Worm (Caenorhabditis elegans) whole organism, L1 larva: Measurements from ENCODE around the gene M163.9.

Source experiments
- C34B4.2 ChIP-seq: sonication (generic microtip); optimal IDR thresholded peaks from 2 replicates; lab custom pipeline; 2017; ENCODE audit warnings: mild to moderate bottlenecking, missing genetic modification characterization, missing compliant biosample characterization
- F16B12.6 ChIP-seq: fragments of 150-350 bp; optimal IDR thresholded peaks from 2 replicates; lab custom pipeline; 2014; ENCODE audit warnings: missing biosample characterization, missing genetic modification characterization
- ama-1 ChIP-seq: fragments of 150-350 bp; optimal IDR thresholded peaks from 2 replicates; lab custom pipeline; 2014
- blmp-1 ChIP-seq: fragments of 150-350 bp; optimal IDR thresholded peaks from 2 replicates; lab custom pipeline; 2014; ENCODE audit warnings: missing biosample characterization, missing genetic modification characterization
- ceh-63 ChIP-seq: fragments of 200-800 bp; sonication (Bioruptor generic); optimal IDR thresholded peaks from 2 replicates; lab custom pipeline; 2018; ENCODE audit warnings: mild to moderate bottlenecking, missing genetic modification characterization, missing compliant biosample characterization
- efl-1 ChIP-seq, 4 experiments: fragments of 150-350 bp; optimal IDR thresholded peaks in 3 of 4; peaks in 1 of 4; 1 replicate in 1 of 4; 2 replicates in 3 of 4; lab custom pipeline; 2014; ENCODE audit warnings: missing biosample characterization in 2 of 4, missing genetic modification characterization in 2 of 4, missing genetic modification reagents in 2 of 4
- efl-3 ChIP-seq: fragments of 200-800 bp; sonication (Bioruptor generic); optimal IDR thresholded peaks from 2 replicates; lab custom pipeline; 2018; ENCODE audit warnings: mild to moderate bottlenecking, missing genetic modification characterization, missing compliant biosample characterization
- egl-13 ChIP-seq: sonication (generic microtip); optimal IDR thresholded peaks from 2 replicates; lab custom pipeline; 2016; ENCODE audit warnings: missing genotype, missing genetic modification reagents, missing genetic modification characterization, missing compliant biosample characterization
- elt-2 ChIP-seq: sonication (generic microtip); optimal IDR thresholded peaks from 2 replicates; lab custom pipeline; 2016; ENCODE audit warnings: missing genetic modification characterization, mild to moderate bottlenecking, inconsistent platforms, missing compliant biosample characterization, missing genetic modification reagents
- elt-3 ChIP-seq, 6 experiments: fragments of 150-350 bp in 1 of 6; sonication (generic microtip); optimal IDR thresholded peaks; 2 replicates each; lab custom pipeline; 2017 to 2018; ENCODE audit warnings: missing biosample characterization in 6 of 6, missing genetic modification characterization in 6 of 6, inconsistent platforms in 1 of 6
- fkh-4 ChIP-seq: sonication (generic microtip); optimal IDR thresholded peaks from 2 replicates; lab custom pipeline; 2016; ENCODE audit warnings: missing compliant biosample characterization, missing genetic modification characterization, borderline replicate concordance
- fos-1 ChIP-seq: fragments of 150-350 bp; optimal IDR thresholded peaks from 2 replicates; lab custom pipeline; 2014; ENCODE audit warnings: missing biosample characterization, missing genetic modification characterization
- grh-1 ChIP-seq: fragments of 200-800 bp; sonication (Bioruptor generic); IDR thresholded peaks from 2 replicates; pipeline ENCODE4 v1.3.6; 2022; ENCODE audit warnings: missing genetic modification reagents, missing genetic modification characterization, missing compliant biosample characterization
- irx-1 ChIP-seq: sonication (generic microtip); optimal IDR thresholded peaks from 2 replicates; lab custom pipeline; 2016; ENCODE audit warnings: missing genetic modification characterization, missing compliant biosample characterization
- isw-1 ChIP-seq: fragments of 200-800 bp; sonication (Bioruptor generic); IDR thresholded peaks from 2 replicates; pipeline ENCODE4 v1.3.6; 2022; ENCODE audit warnings: missing genetic modification characterization, missing compliant biosample characterization
- jun-1 ChIP-seq: fragments of 150-350 bp; optimal IDR thresholded peaks from 2 replicates; lab custom pipeline; 2014; ENCODE audit warnings: missing biosample characterization, missing genetic modification reagents, missing genetic modification characterization
- lin-13 ChIP-seq: fragments of 150-350 bp; optimal IDR thresholded peaks from 2 replicates; lab custom pipeline; 2014; ENCODE audit warnings: missing biosample characterization, missing genetic modification reagents, missing genetic modification characterization
- lin-14 ChIP-seq: fragments of 200-800 bp; sonication (Bioruptor generic); optimal IDR thresholded peaks from 2 replicates; lab custom pipeline; 2018; ENCODE audit warnings: mild to moderate bottlenecking, missing genetic modification characterization, moderate library complexity, missing compliant biosample characterization
- lin-15B ChIP-seq: fragments of 150-350 bp; sonication (generic microtip); optimal IDR thresholded peaks from 3 replicates; lab custom pipeline; 2014; ENCODE audit warnings: missing biosample characterization, missing genetic modification characterization
- lin-35 ChIP-seq, 2 experiments: fragments of 150-350 bp; optimal IDR thresholded peaks; 2 replicates each; lab custom pipeline; 2014; ENCODE audit warnings: missing biosample characterization in 2 of 2, missing genetic modification characterization in 2 of 2, missing genetic modification reagents in 2 of 2
- lin-39 ChIP-seq: fragments of 150-350 bp; optimal IDR thresholded peaks from 2 replicates; lab custom pipeline; 2014; ENCODE audit warnings: missing biosample characterization, missing genetic modification reagents, missing genetic modification characterization
- lir-3 ChIP-seq: sonication (generic microtip); optimal IDR thresholded peaks from 2 replicates; lab custom pipeline; 2016; ENCODE audit warnings: mild to moderate bottlenecking, missing genetic modification characterization, moderate library complexity, missing compliant biosample characterization; ENCODE audit not compliant: poor library complexity
- lsy-2 ChIP-seq, 2 experiments: fragments of 150-350 bp; optimal IDR thresholded peaks; 2 replicates each; lab custom pipeline; 2014; ENCODE audit warnings: missing biosample characterization in 2 of 2, missing genetic modification characterization in 2 of 2
- mdl-1 ChIP-seq, 2 experiments: fragments of 150-350 bp; optimal IDR thresholded peaks; 2 replicates each; lab custom pipeline; 2014 to 2017; ENCODE audit warnings: missing biosample characterization in 2 of 2, missing genetic modification characterization in 2 of 2, inconsistent platforms in 1 of 2
- mep-1 ChIP-seq: fragments of 150-350 bp; optimal IDR thresholded peaks from 2 replicates; lab custom pipeline; 2014; ENCODE audit warnings: missing biosample characterization, missing genetic modification characterization
- nhr-11 ChIP-seq: fragments of 150-350 bp; optimal IDR thresholded peaks from 2 replicates; lab custom pipeline; 2014; ENCODE audit warnings: missing biosample characterization, missing genetic modification characterization
- nhr-19 ChIP-seq: fragments of 200-800 bp; sonication (Bioruptor generic); conservative IDR thresholded peaks from 2 replicates; pipeline ENCODE4 v1.3.6; 2022; ENCODE audit warnings: missing genetic modification characterization, missing compliant biosample characterization
- nhr-20 ChIP-seq: sonication (generic microtip); optimal IDR thresholded peaks from 2 replicates; lab custom pipeline; 2016; ENCODE audit warnings: mild to moderate bottlenecking, missing genetic modification characterization, missing compliant biosample characterization
- nhr-47 ChIP-seq: sonication (generic microtip); optimal IDR thresholded peaks from 2 replicates; lab custom pipeline; 2016; ENCODE audit warnings: mild to moderate bottlenecking, missing genetic modification characterization, moderate library complexity, missing compliant biosample characterization
- nhr-71 ChIP-seq: sonication (generic microtip); optimal IDR thresholded peaks from 2 replicates; lab custom pipeline; 2016; ENCODE audit warnings: mild to moderate bottlenecking, missing genetic modification characterization, moderate library complexity, missing compliant biosample characterization
- nhr-85 ChIP-seq: sonication (generic microtip); peaks from one replicate; lab custom pipeline; 2016; ENCODE audit warnings: missing genetic modification characterization, inconsistent platforms, missing compliant biosample characterization
- nhr-90 ChIP-seq: sonication (generic microtip); optimal IDR thresholded peaks from 2 replicates; lab custom pipeline; 2016; ENCODE audit warnings: mild to moderate bottlenecking, missing genetic modification characterization, missing compliant biosample characterization; ENCODE audit not compliant: poor library complexity
- pag-3 ChIP-seq: sonication (generic microtip); optimal IDR thresholded peaks from 2 replicates; lab custom pipeline; 2017; ENCODE audit warnings: missing genetic modification characterization, mild to moderate bottlenecking, missing compliant biosample characterization, antibody characterized with exemption, borderline replicate concordance; ENCODE audit not compliant: insufficient read depth
- pax-3 ChIP-seq: fragments of 200-800 bp; sonication (Bioruptor generic); optimal IDR thresholded peaks from 2 replicates; lab custom pipeline; 2018; ENCODE audit warnings: mild to moderate bottlenecking, missing genetic modification characterization, moderate library complexity, missing compliant biosample characterization
- pqm-1 ChIP-seq: sonication (generic microtip); optimal IDR thresholded peaks from 3 replicates; lab custom pipeline; 2017; ENCODE audit warnings: missing biosample characterization, missing genetic modification characterization
- rnt-1 ChIP-seq: sonication (generic microtip); optimal IDR thresholded peaks from 2 replicates; lab custom pipeline; 2016; ENCODE audit warnings: mild to moderate bottlenecking, missing genetic modification characterization, moderate library complexity, missing compliant biosample characterization
- snpc-4 ChIP-seq: fragments of 150-350 bp; optimal IDR thresholded peaks from 2 replicates; lab custom pipeline; 2014; ENCODE audit warnings: missing biosample characterization, missing genetic modification characterization
- snu-23 ChIP-seq: sonication (generic microtip); optimal IDR thresholded peaks from 2 replicates; lab custom pipeline; 2016; ENCODE audit warnings: missing genetic modification characterization, missing compliant biosample characterization
- sup-37 ChIP-seq: fragments of 200-800 bp; sonication (Bioruptor generic); optimal IDR thresholded peaks from 2 replicates; lab custom pipeline; 2018; ENCODE audit warnings: mild to moderate bottlenecking, missing genetic modification characterization, missing compliant biosample characterization
- swsn-7 ChIP-seq: sonication (generic microtip); optimal IDR thresholded peaks from 2 replicates; lab custom pipeline; 2016; ENCODE audit warnings: missing genetic modification characterization, missing compliant biosample characterization
- tbx-2 ChIP-seq: sonication (generic microtip); optimal IDR thresholded peaks from 2 replicates; lab custom pipeline; 2016; ENCODE audit warnings: missing genetic modification characterization, missing compliant biosample characterization
- unc-130 ChIP-seq: fragments of 150-350 bp; optimal IDR thresholded peaks from 2 replicates; lab custom pipeline; 2017; ENCODE audit warnings: missing biosample characterization, missing genetic modification characterization, inconsistent platforms
- unc-62 ChIP-seq: fragments of 150-350 bp; optimal IDR thresholded peaks from 2 replicates; lab custom pipeline; 2014; ENCODE audit warnings: missing biosample characterization, missing genetic modification reagents, missing genetic modification characterization
- unc-98 ChIP-seq: fragments of 200-800 bp; sonication (Bioruptor generic); IDR thresholded peaks from 2 replicates; pipeline ENCODE4 v1.3.6; 2022; ENCODE audit warnings: missing genetic modification characterization, missing compliant biosample characterization
- zag-1 ChIP-seq: fragments of 150-350 bp; optimal IDR thresholded peaks from 2 replicates; lab custom pipeline; 2014; ENCODE audit warnings: missing biosample characterization, missing genetic modification characterization
- zip-4 ChIP-seq: fragments of 200-800 bp; sonication (Bioruptor generic); optimal IDR thresholded peaks from 2 replicates; lab custom pipeline; 2018; ENCODE audit warnings: mild to moderate bottlenecking, missing genetic modification characterization, moderate library complexity, missing compliant biosample characterization

Gene M163.9

DNA sequence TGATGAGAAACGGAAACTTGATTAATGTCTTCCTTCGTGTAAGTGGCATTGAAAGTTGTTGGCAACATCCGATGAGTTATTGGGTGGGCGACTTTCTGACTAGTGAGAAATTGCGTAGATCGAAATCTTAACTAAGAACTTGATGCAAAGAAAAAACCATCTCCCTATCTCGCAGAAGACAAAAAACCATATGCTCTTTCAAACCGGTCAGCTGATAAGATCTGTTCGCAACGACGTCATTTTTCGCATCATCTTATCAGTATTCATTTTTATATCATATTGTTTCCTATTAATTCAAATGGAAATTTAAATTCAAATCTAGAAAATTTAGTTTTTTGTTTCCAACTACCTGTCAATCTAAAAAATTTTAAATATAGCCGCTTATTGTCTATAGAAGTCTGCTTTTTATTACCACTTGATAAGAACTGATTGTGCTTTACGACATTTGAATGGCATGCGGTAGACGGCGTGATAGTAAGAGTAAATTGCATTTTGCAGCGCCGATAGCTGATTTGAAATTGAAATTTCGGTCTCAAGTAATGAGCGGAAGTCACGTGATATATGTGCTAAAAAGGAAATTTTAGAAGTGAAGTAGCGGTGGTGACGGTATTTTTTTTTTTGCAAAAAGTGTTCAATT, 31.2 kb downstream of the M163.9 start:
- peak; percentile 35 for TF ChIP-seq snu-23 (GFP tag; lab: Kevin White, UChicago)
- peak; percentile 76 for TF ChIP-seq blmp-1
- peak; percentile 72 for TF ChIP-seq nhr-20 (tag; lab: Kevin White, UChicago)
- TF ChIP-seq lin-14: peak; percentile 70
- TF ChIP-seq nhr-90 (tag; lab: Kevin White, UChicago): peak; percentile 54
- peak; percentile 62 for TF ChIP-seq efl-3 (GFP tag; lab: Kevin White, UChicago)
- TF ChIP-seq elt-3 (tag; optimal IDR thresholded peaks at IDR 0.05; lab: Kevin White, UChicago): peak in 4 of 6 experiments; percentile 8 to 39 (median 14)
- no peak for TF ChIP-seq fkh-4 (tag; lab: Kevin White, UChicago)
- no peak for TF ChIP-seq nhr-11
- TF ChIP-seq lin-13 (GFP tag; lab: Kevin White, UChicago): no peak
- TF ChIP-seq jun-1 (tag; lab: Kevin White, UChicago): no peak
- no peak for TF ChIP-seq C34B4.2 (tag; lab: Kevin White, UChicago)
- no peak for TF ChIP-seq snpc-4 (tag; lab: Kevin White, UChicago)
- TF ChIP-seq nhr-19 (GFP tag; lab: Robert Waterston, UW): peak; percentile 7; the same call in 1 of the 2 replicates
- peak; percentile 54 for TF ChIP-seq irx-1 (tag; lab: Kevin White, UChicago)
- TF ChIP-seq rnt-1 (tag; lab: Kevin White, UChicago): peak; percentile 46
- no peak for TF ChIP-seq lir-3 (tag; lab: Kevin White, UChicago)
- TF ChIP-seq lin-15B (tag; lab: Kevin White, UChicago): no peak
- no peak for TF ChIP-seq sup-37 (GFP tag; lab: Kevin White, UChicago)
- TF ChIP-seq nhr-71: peak; percentile 69
- no peak for TF ChIP-seq zag-1 (tag; lab: Kevin White, UChicago)
- peak; percentile 8 to 31 for TF ChIP-seq lin-35 (GFP tag; optimal IDR thresholded peaks at IDR 0.05; lab: Kevin White, UChicago)
- no peak for TF ChIP-seq ama-1 (lab: Kevin White, UChicago)
- TF ChIP-seq egl-13: no peak
- TF ChIP-seq elt-2 (tag; lab: Kevin White, UChicago): peak; percentile 95
- TF ChIP-seq lsy-2 (tag; optimal IDR thresholded peaks at IDR 0.05; lab: Kevin White, UChicago): peak in 1 of 2 experiments; percentile 10
- TF ChIP-seq pax-3 (tag; lab: Kevin White, UChicago): peak; percentile 23
- no peak for TF ChIP-seq mdl-1 (tag; optimal IDR thresholded peaks at IDR 0.05; lab: Kevin White, UChicago)
- peak; percentile 45 for TF ChIP-seq nhr-47 (tag; lab: Kevin White, UChicago)
- TF ChIP-seq mep-1 (tag; lab: Kevin White, UChicago): no peak
- peak; percentile 98 for TF ChIP-seq nhr-85 (tag; lab: Kevin White, UChicago)
- TF ChIP-seq grh-1 (GFP tag; lab: Robert Waterston, UW): peak; percentile 96
- TF ChIP-seq ceh-63 (GFP tag; lab: Kevin White, UChicago): no peak
- TF ChIP-seq lin-39: peak; percentile 58
- TF ChIP-seq swsn-7: no peak

DNA sequence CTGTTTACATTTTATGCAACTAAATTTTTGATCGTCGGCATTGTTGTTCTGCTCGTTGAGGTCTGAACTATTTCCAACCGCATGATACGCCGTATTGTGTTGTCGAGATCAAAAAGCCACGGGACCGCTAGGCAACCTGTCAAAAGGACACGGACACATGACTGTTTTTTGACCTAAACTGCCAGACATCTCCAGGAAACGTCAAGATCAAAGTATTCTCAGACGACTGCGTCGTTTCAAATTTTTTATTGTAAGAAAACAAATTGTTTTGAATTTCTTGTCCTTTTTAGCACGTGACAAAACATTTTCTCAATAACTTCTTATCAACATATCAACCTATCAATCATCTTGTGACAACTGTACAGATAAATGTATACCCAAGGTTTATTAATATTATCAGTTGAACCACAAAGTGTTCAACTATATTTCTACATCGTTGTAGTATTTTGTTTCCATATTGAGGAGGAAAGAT, 32.8 kb downstream of the M163.9 start:
- TF ChIP-seq unc-62 (GFP tag; lab: Kevin White, UChicago): no peak
- TF ChIP-seq fos-1 (tag; lab: Kevin White, UChicago): peak; percentile 21
- TF ChIP-seq zip-4 (GFP tag; lab: Kevin White, UChicago): no peak
- TF ChIP-seq lin-14: peak; percentile 76
- peak; percentile 28 for TF ChIP-seq pqm-1 (tag; lab: Kevin White, UChicago)
- no peak for TF ChIP-seq swsn-7
- TF ChIP-seq unc-130 (tag; lab: Kevin White, UChicago): peak; percentile 36
- no peak for TF ChIP-seq F16B12.6 (tag; lab: Kevin White, UChicago)
- TF ChIP-seq grh-1 (GFP tag; lab: Robert Waterston, UW): peak; percentile 71
- no peak for TF ChIP-seq pag-3 (tag; lab: Kevin White, UChicago)
- peak; percentile 60 for TF ChIP-seq blmp-1
- TF ChIP-seq lin-13 (GFP tag; lab: Kevin White, UChicago): peak; percentile 44
- peak; percentile 86 for TF ChIP-seq nhr-90 (tag; lab: Kevin White, UChicago)
- no peak for TF ChIP-seq unc-98
- TF ChIP-seq efl-1 (optimal IDR thresholded peaks at IDR 0.05; lab: Kevin White, UChicago): peak in 1 of 2 experiments; percentile 12
- TF ChIP-seq efl-1 (GFP tag; optimal IDR thresholded peaks at IDR 0.05 in 1 of 2; lab: Kevin White, UChicago): peak in 1 of 2 experiments; percentile 67
- TF ChIP-seq lsy-2 (tag; optimal IDR thresholded peaks at IDR 0.05; lab: Kevin White, UChicago): peak; percentile 46 to 48
- TF ChIP-seq tbx-2 (tag; lab: Kevin White, UChicago): peak; percentile 52
- TF ChIP-seq nhr-71: peak; percentile 91
- TF ChIP-seq rnt-1 (tag; lab: Kevin White, UChicago): peak; percentile 10
- peak in 5 of 6 experiments; percentile 2 to 93 (median 49) for TF ChIP-seq elt-3 (tag; optimal IDR thresholded peaks at IDR 0.05; lab: Kevin White, UChicago)
- peak; percentile 96 for TF ChIP-seq elt-2 (tag; lab: Kevin White, UChicago)
- TF ChIP-seq lir-3 (tag; lab: Kevin White, UChicago): peak; percentile 20
- TF ChIP-seq isw-1 (GFP tag; lab: Robert Waterston, UW): no peak
- peak in 1 of 2 experiments; percentile 78 for TF ChIP-seq mdl-1 (tag; optimal IDR thresholded peaks at IDR 0.05; lab: Kevin White, UChicago)
- peak; percentile 28 for TF ChIP-seq jun-1 (tag; lab: Kevin White, UChicago)
- peak in 1 of 2 experiments; percentile 83 for TF ChIP-seq lin-35 (GFP tag; optimal IDR thresholded peaks at IDR 0.05; lab: Kevin White, UChicago)
- TF ChIP-seq nhr-19 (GFP tag; lab: Robert Waterston, UW): peak; percentile 74
- TF ChIP-seq snpc-4 (tag; lab: Kevin White, UChicago): no peak
